Worm (Caenorhabditis elegans): Measurements from ENCODE around the gene uda-1.

DNA sequence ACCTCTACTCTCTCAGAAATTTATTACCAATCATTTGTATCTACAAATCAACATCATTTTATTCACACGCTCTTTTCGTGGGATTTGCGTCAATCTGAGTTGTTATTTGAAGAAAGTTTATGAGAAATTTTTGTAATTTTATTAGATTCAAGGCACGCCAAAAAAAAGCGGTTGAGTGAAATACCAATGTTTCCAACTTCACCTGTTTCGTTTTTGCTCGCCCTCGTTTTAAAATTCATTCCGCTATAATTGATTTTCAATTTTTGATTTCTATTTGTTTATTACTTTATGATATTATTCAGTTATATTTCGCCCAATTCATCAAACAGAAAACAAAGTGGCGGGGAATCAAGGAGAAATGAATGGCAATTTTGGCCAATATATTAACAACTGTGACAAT lies 3.8 kb upstream of the uda-1 start, which contains the start of gene K08H10.10:
- TF ChIP-seq ztf-11 (tag; optimal IDR thresholded peaks at IDR 0.05) (no peak), unc-62 (GFP tag; optimal IDR thresholded peaks at IDR 0.05) (no peak), ceh-83 (GFP tag; optimal IDR thresholded peaks at IDR 0.05) (no peak), nhr-28 (tag; optimal IDR thresholded peaks at IDR 0.05) (no peak), mep-1 (tag; optimal IDR thresholded peaks at IDR 0.05) (no peak), lsy-2 (tag; optimal IDR thresholded peaks at IDR 0.05) (no peak), pha-4 (tag; optimal IDR thresholded peaks at IDR 0.05) (no peak)

Data from whole organism, mixed stage, embryonic.